Worm (Caenorhabditis elegans): Measurements from ENCODE around the gene T24E12.11.

DNA sequence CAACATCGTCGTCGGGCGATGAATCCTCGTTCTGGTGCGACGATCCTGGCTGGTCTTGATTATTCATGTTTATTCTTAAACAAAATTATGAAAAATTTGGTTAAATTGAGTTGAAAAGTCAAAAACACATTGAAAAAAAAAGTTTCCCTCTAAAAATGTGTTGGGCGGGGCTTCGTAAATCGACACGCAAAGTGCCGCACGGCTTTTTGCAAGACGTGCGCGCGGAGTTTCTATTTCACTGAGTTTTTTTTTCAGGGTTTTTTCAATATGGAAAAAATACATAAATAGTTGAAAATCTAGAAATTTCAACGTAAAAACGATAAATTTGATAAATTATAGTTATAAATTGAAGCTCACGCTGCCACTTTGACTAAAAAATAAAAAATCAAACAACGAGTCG lies 28.7 kb upstream of the T24E12.11 start, which contains the start of gene F54D10.5:
- no peak for TF ChIP-seq egl-27 (tag; optimal IDR thresholded peaks at IDR 0.05)
- TF ChIP-seq lin-39 (tag; optimal IDR thresholded peaks at IDR 0.05) = no peak

Measured in whole organism, L4 larva.